Worm (Caenorhabditis elegans) whole organism, L1 larva: ENCODE measurements around the gene prmn-1.

ENCODE experiments used
- aly-2 ChIP-seq: fragments of 150-350 bp; optimal IDR thresholded peaks from 2 replicates; lab custom pipeline; 2014; ENCODE audit warnings: missing biosample characterization, missing genetic modification characterization
- dpl-1 ChIP-seq, 3 experiments: fragments of 150-350 bp in 2 of 3; sonication (generic microtip) in 1 of 3; optimal IDR thresholded peaks; 2 replicates each; lab custom pipeline; 2014 to 2017; ENCODE audit warnings: missing biosample characterization in 3 of 3, missing genetic modification characterization in 3 of 3, missing genetic modification reagents in 3 of 3
- efl-1 ChIP-seq, 4 experiments: fragments of 150-350 bp; optimal IDR thresholded peaks in 3 of 4; peaks in 1 of 4; 1 replicate in 1 of 4; 2 replicates in 3 of 4; lab custom pipeline; 2014; ENCODE audit warnings: missing biosample characterization in 2 of 4, missing genetic modification characterization in 2 of 4, missing genetic modification reagents in 2 of 4
- egl-13 ChIP-seq: sonication (generic microtip); optimal IDR thresholded peaks from 2 replicates; lab custom pipeline; 2016; ENCODE audit warnings: missing genotype, missing genetic modification reagents, missing genetic modification characterization, missing compliant biosample characterization
- fkh-10 ChIP-seq: sonication (generic microtip); optimal IDR thresholded peaks from 2 replicates; lab custom pipeline; 2017; ENCODE audit warnings: missing biosample characterization, missing genetic modification reagents, missing genetic modification characterization
- lin-39 ChIP-seq: fragments of 150-350 bp; optimal IDR thresholded peaks from 2 replicates; lab custom pipeline; 2014; ENCODE audit warnings: missing biosample characterization, missing genetic modification reagents, missing genetic modification characterization
- lir-3 ChIP-seq: sonication (generic microtip); optimal IDR thresholded peaks from 2 replicates; lab custom pipeline; 2016; ENCODE audit warnings: mild to moderate bottlenecking, missing genetic modification characterization, moderate library complexity, missing compliant biosample characterization; ENCODE audit not compliant: poor library complexity
- nhr-20 ChIP-seq: sonication (generic microtip); optimal IDR thresholded peaks from 2 replicates; lab custom pipeline; 2016; ENCODE audit warnings: mild to moderate bottlenecking, missing genetic modification characterization, missing compliant biosample characterization
- nhr-77 ChIP-seq: fragments of 150-350 bp; optimal IDR thresholded peaks from 2 replicates; lab custom pipeline; 2014; ENCODE audit warnings: missing biosample characterization, missing genetic modification characterization
- pqm-1 ChIP-seq: sonication (generic microtip); optimal IDR thresholded peaks from 3 replicates; lab custom pipeline; 2017; ENCODE audit warnings: missing biosample characterization, missing genetic modification characterization
- skn-1 ChIP-seq: fragments of 150-350 bp; optimal IDR thresholded peaks from 2 replicates; lab custom pipeline; 2014; ENCODE audit warnings: missing biosample characterization, missing genetic modification characterization
- snpc-4 ChIP-seq: fragments of 150-350 bp; optimal IDR thresholded peaks from 2 replicates; lab custom pipeline; 2014; ENCODE audit warnings: missing biosample characterization, missing genetic modification characterization
- unc-130 ChIP-seq: fragments of 150-350 bp; optimal IDR thresholded peaks from 2 replicates; lab custom pipeline; 2017; ENCODE audit warnings: missing biosample characterization, missing genetic modification characterization, inconsistent platforms

DNA sequence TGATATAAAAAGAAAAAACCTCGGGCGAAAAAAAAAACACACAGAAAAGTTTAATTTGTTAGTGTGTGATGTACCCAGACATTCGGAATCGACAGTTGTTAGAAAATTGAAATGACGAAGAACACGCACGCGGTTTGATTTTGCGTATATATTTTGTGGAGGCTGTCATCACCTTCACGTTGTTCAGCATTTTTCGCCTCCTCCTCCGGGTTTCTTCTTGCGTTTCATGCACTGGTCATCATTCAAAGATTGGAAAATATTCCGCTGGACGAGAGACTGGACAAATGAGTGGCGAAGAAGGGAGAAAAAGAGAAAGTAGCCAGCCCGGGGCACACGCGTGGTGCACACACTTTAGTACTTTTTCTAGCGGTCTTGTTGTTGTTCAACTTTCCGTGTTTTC lies 40.0 kb upstream of the prmn-1 start:
- TF ChIP-seq fkh-10 (GFP tag; lab: Kevin White, UChicago) (no peak), dpl-1 (GFP tag; optimal IDR thresholded peaks at IDR 0.05; lab: Kevin White, UChicago) (no peak), egl-13 (tag; lab: Kevin White, UChicago) (no peak), nhr-77 (tag; lab: Kevin White, UChicago) (no peak), nhr-20 (tag; lab: Kevin White, UChicago) (no peak), unc-130 (tag; lab: Kevin White, UChicago) (peak; percentile 45), pqm-1 (no peak), efl-1 (optimal IDR thresholded peaks at IDR 0.05; lab: Kevin White, UChicago) (no peak), efl-1 (GFP tag; optimal IDR thresholded peaks at IDR 0.05 in 1 of 2; lab: Kevin White, UChicago) (no peak), lir-3 (tag; lab: Kevin White, UChicago) (no peak), aly-2 (tag; lab: Kevin White, UChicago) (no peak), lin-39 (tag; lab: Kevin White, UChicago) (no peak), snpc-4 (tag; lab: Kevin White, UChicago) (no peak), skn-1 (tag; lab: Kevin White, UChicago) (no peak)
